Worm (Caenorhabditis elegans) whole organism, L4 larva: Measurements from ENCODE around the gene cyp-14A3.

Experiments used
- F10B5.3 ChIP-seq: sonication (generic microtip); optimal IDR thresholded peaks from 2 replicates; lab custom pipeline; 2016; ENCODE audit warnings: mild to moderate bottlenecking, missing genetic modification characterization, missing compliant biosample characterization
- F26F4.8 ChIP-seq: fragments of 200-800 bp; sonication (Bioruptor generic); conservative IDR thresholded peaks from 2 replicates; pipeline ENCODE4 v1.3.6; 2022; ENCODE audit warnings: missing genetic modification characterization, missing compliant biosample characterization
- F49E8.2 ChIP-seq: sonication (generic microtip); optimal IDR thresholded peaks from 2 replicates; lab custom pipeline; 2016; ENCODE audit warnings: missing compliant biosample characterization, mild to moderate bottlenecking, missing genetic modification characterization, borderline replicate concordance
- T20F7.1 ChIP-seq: fragments of 200-800 bp; sonication (Bioruptor generic); optimal IDR thresholded peaks from 2 replicates; lab custom pipeline; 2018; ENCODE audit warnings: mild to moderate bottlenecking, missing genetic modification characterization, missing compliant biosample characterization
- T26A8.4 ChIP-seq: fragments of 200-800 bp; sonication (Bioruptor generic); IDR thresholded peaks from 2 replicates; pipeline ENCODE4 v1.3.6; 2022; ENCODE audit warnings: missing genetic modification characterization, missing compliant biosample characterization
- Y75B8A.6 ChIP-seq: fragments of 200-800 bp; sonication (Bioruptor generic); IDR thresholded peaks from 2 replicates; pipeline ENCODE4 v1.3.6; 2022; ENCODE audit warnings: missing genetic modification reagents, missing genetic modification characterization, missing compliant biosample characterization
- ZK337.2 ChIP-seq: fragments of 200-800 bp; sonication (Bioruptor generic); IDR thresholded peaks from 2 replicates; pipeline ENCODE4 v1.3.6; 2022; ENCODE audit warnings: missing genetic modification reagents, missing genetic modification characterization, missing compliant biosample characterization
- aly-2 ChIP-seq: sonication (generic microtip); optimal IDR thresholded peaks from 2 replicates; lab custom pipeline; 2018; ENCODE audit warnings: missing biosample characterization, missing genetic modification characterization
- arid-1 ChIP-seq: fragments of 200-800 bp; sonication (Bioruptor generic); conservative IDR thresholded peaks from 2 replicates; pipeline ENCODE4 v1.3.6; 2022; ENCODE audit warnings: missing genetic modification reagents, missing genetic modification characterization, missing compliant biosample characterization
- ceh-28 ChIP-seq: fragments of 150-350 bp; optimal IDR thresholded peaks from 2 replicates; lab custom pipeline; 2014; ENCODE audit warnings: missing biosample characterization, missing genetic modification reagents, missing genetic modification characterization
- ceh-44 ChIP-seq: fragments of 200-800 bp; sonication (Bioruptor generic); IDR thresholded peaks from 2 replicates; pipeline ENCODE4 v1.3.6; 2022; ENCODE audit warnings: missing genetic modification reagents, missing genetic modification characterization, missing compliant biosample characterization
- ceh-82 ChIP-seq: sonication (generic microtip); optimal IDR thresholded peaks from 2 replicates; lab custom pipeline; 2017; ENCODE audit warnings: missing biosample characterization, missing genetic modification characterization
- ces-1 ChIP-seq: fragments of 150-350 bp; sonication (generic microtip); optimal IDR thresholded peaks from 4 replicates; lab custom pipeline; 2014; ENCODE audit warnings: missing biosample characterization, missing genetic modification reagents, missing genetic modification characterization
- daf-12 ChIP-seq: fragments of 150-350 bp; optimal IDR thresholded peaks from 2 replicates; lab custom pipeline; 2014; ENCODE audit warnings: missing biosample characterization, missing genetic modification reagents, missing genetic modification characterization
- daf-8 ChIP-seq: fragments of 200-800 bp; sonication (Bioruptor generic); IDR thresholded peaks from 2 replicates; pipeline ENCODE4 v1.3.6; 2022; ENCODE audit warnings: missing genetic modification characterization, missing compliant biosample characterization
- dmd-6 ChIP-seq: fragments of 200-800 bp; sonication (Bioruptor generic); IDR thresholded peaks from 2 replicates; pipeline ENCODE4 v1.3.6; 2022; ENCODE audit warnings: missing genetic modification reagents, missing genetic modification characterization, missing compliant biosample characterization
- dmd-9 ChIP-seq: fragments of 200-800 bp; sonication (Bioruptor generic); IDR thresholded peaks from 2 replicates; pipeline ENCODE4 v1.3.6; 2022; ENCODE audit warnings: missing genetic modification reagents, missing genetic modification characterization, missing compliant biosample characterization
- dpl-1 ChIP-seq: fragments of 150-350 bp; optimal IDR thresholded peaks from 2 replicates; lab custom pipeline; 2014; ENCODE audit warnings: missing biosample characterization, missing genetic modification reagents, missing genetic modification characterization
- duxl-1 ChIP-seq: sonication (generic microtip); optimal IDR thresholded peaks from 2 replicates; lab custom pipeline; 2016; ENCODE audit warnings: mild to moderate bottlenecking, missing genetic modification characterization, moderate library complexity, missing compliant biosample characterization; ENCODE audit not compliant: poor library complexity
- dve-1 ChIP-seq: sonication (generic microtip); optimal IDR thresholded peaks from 2 replicates; lab custom pipeline; 2017; ENCODE audit warnings: antibody characterized with exemption, mild to moderate bottlenecking, missing genetic modification characterization, missing compliant biosample characterization; ENCODE audit not compliant: insufficient read depth
- fos-1 ChIP-seq: fragments of 150-350 bp; optimal IDR thresholded peaks from 2 replicates; lab custom pipeline; 2014; ENCODE audit warnings: missing biosample characterization, missing genetic modification characterization
- hif-1 ChIP-seq, 2 experiments: sonication (generic microtip); optimal IDR thresholded peaks; 2 replicates each; lab custom pipeline; 2016 to 2017; ENCODE audit warnings: missing compliant biosample characterization in 2 of 2, missing genetic modification characterization in 2 of 2, missing genetic modification reagents in 2 of 2, missing genotype in 2 of 2, mild to moderate bottlenecking in 1 of 2
- hlh-11 ChIP-seq: fragments of 200-800 bp; sonication (Bioruptor generic); optimal IDR thresholded peaks from 2 replicates; lab custom pipeline; 2018; ENCODE audit warnings: mild to moderate bottlenecking, missing genetic modification characterization, missing compliant biosample characterization
- hlh-30 ChIP-seq: sonication (generic microtip); optimal IDR thresholded peaks from 2 replicates; lab custom pipeline; 2017; ENCODE audit warnings: antibody characterized with exemption, mild to moderate bottlenecking, missing genetic modification characterization, missing compliant biosample characterization; ENCODE audit not compliant: insufficient read depth
- lin-29 ChIP-seq: fragments of 200-800 bp; sonication (Bioruptor generic); IDR thresholded peaks from 2 replicates; pipeline ENCODE4 v1.3.6; 2022; ENCODE audit warnings: missing genetic modification reagents, missing genetic modification characterization, missing compliant biosample characterization
- lin-38 ChIP-seq: fragments of 200-800 bp; sonication (Bioruptor generic); IDR thresholded peaks from 2 replicates; pipeline ENCODE4 v1.3.6; 2022; ENCODE audit warnings: missing genetic modification reagents, missing genetic modification characterization, missing compliant biosample characterization
- madf-5 ChIP-seq, 2 experiments: fragments of 200-800 bp; sonication (Bioruptor generic); IDR thresholded peaks; 2 replicates each; pipeline ENCODE4 v1.3.6; 2022; ENCODE audit warnings: missing compliant biosample characterization in 2 of 2, missing genetic modification characterization in 2 of 2
- mdl-1 ChIP-seq, 2 experiments: fragments of 150-350 bp in 1 of 2; sonication (generic microtip) in 1 of 2; optimal IDR thresholded peaks; 2 replicates each; lab custom pipeline; 2014 to 2017; ENCODE audit warnings: missing biosample characterization in 2 of 2, missing genetic modification characterization in 2 of 2
- mep-1 ChIP-seq: fragments of 150-350 bp; sonication (generic microtip); optimal IDR thresholded peaks from 3 replicates; lab custom pipeline; 2014; ENCODE audit warnings: missing biosample characterization, missing genetic modification characterization
- mes-2 ChIP-seq: sonication (generic microtip); optimal IDR thresholded peaks from 2 replicates; lab custom pipeline; 2016; ENCODE audit warnings: missing genotype, mild to moderate bottlenecking, missing genetic modification characterization, missing compliant biosample characterization; ENCODE audit not compliant: poor library complexity, severe bottlenecking
- mxl-3 ChIP-seq: fragments of 200-800 bp; sonication (Bioruptor generic); optimal IDR thresholded peaks from 2 replicates; lab custom pipeline; 2018; ENCODE audit warnings: mild to moderate bottlenecking, missing genetic modification characterization, missing compliant biosample characterization
- nhr-28 ChIP-seq: fragments of 150-350 bp; optimal IDR thresholded peaks from 2 replicates; lab custom pipeline; 2014; ENCODE audit warnings: missing biosample characterization, missing genetic modification characterization
- nhr-41 ChIP-seq: fragments of 200-800 bp; sonication (Bioruptor generic); IDR thresholded peaks from 2 replicates; pipeline ENCODE4 v1.3.6; 2022; ENCODE audit warnings: missing genetic modification reagents, missing genetic modification characterization, missing compliant biosample characterization
- nhr-42 ChIP-seq: fragments of 200-800 bp; sonication (Bioruptor generic); IDR thresholded peaks from 2 replicates; pipeline ENCODE4 v1.3.6; 2022; ENCODE audit warnings: missing genetic modification characterization, missing compliant biosample characterization
- nhr-48 ChIP-seq: sonication (generic microtip); optimal IDR thresholded peaks from 2 replicates; lab custom pipeline; 2016; ENCODE audit warnings: mild to moderate bottlenecking, missing genetic modification characterization, missing compliant biosample characterization
- pha-4 ChIP-seq, 2 experiments: fragments of 150-350 bp in 1 of 2; fragments of 200-800 bp in 1 of 2; sonication (Bioruptor generic) in 1 of 2; IDR thresholded peaks in 1 of 2; optimal IDR thresholded peaks in 1 of 2; 2 replicates each; pipeline versions ENCODE4 v1.3.6 to Lab custom; 2014 to 2022; ENCODE audit warnings: missing genetic modification characterization in 2 of 2, missing genetic modification reagents in 2 of 2, missing biosample characterization in 1 of 2, missing compliant biosample characterization in 1 of 2
- saeg-2 ChIP-seq: fragments of 200-800 bp; sonication (Bioruptor generic); IDR thresholded peaks from 2 replicates; pipeline ENCODE4 v1.3.6; 2022; ENCODE audit warnings: missing genetic modification reagents, missing genetic modification characterization, missing compliant biosample characterization
- sdz-12 ChIP-seq: fragments of 200-800 bp; sonication (Bioruptor generic); optimal IDR thresholded peaks from 2 replicates; lab custom pipeline; 2018; ENCODE audit warnings: mild to moderate bottlenecking, missing genetic modification characterization, missing compliant biosample characterization
- unc-62 ChIP-seq, 3 experiments: fragments of 150-350 bp in 1 of 3; sonication (generic microtip); optimal IDR thresholded peaks in 2 of 3; peaks in 1 of 3; 1 replicate in 1 of 3; 2 replicates in 2 of 3; lab custom pipeline; 2014 to 2017; ENCODE audit warnings: missing biosample characterization in 3 of 3, missing genetic modification characterization in 3 of 3, missing genetic modification reagents in 3 of 3, missing genotype in 1 of 3
- zfp-2 ChIP-seq: sonication (generic microtip); optimal IDR thresholded peaks from 2 replicates; lab custom pipeline; 2016; ENCODE audit warnings: mild to moderate bottlenecking, missing genetic modification characterization, missing compliant biosample characterization

The cyp-14A3 gene

DNA sequence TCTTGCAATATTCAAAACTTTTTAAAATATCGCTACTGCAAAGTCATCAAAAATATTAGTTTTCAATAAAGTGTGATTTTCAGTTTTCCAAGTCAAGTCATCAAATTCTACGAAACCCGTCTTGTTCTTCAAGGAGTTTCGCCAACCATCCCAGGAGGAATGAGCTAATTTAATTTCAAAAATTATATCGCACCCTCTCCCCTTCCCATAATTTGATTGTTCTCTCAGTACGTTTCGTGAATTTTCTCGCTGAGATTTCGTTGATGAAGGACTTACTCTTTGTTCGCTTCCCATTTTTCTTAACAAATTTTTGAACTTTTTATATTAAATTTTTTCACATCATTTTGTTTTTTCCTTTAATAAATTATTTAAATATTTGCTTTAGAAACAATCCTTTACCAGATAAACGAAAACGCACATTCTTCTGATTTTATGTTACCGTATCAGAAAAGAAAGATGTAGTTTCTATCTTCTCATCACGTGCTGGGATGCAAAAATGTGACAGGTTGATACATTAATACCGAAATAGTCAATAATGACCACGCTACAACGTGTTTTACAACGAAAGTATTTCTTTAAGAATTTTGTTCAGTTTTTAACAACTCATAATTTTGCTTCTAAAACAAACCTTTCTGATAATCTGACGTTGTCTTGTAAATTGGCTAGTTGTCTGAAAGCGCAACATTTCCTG, 27.2 kb downstream of the cyp-14A3 start:
- TF ChIP-seq sdz-12 (GFP tag; lab: Kevin White, UChicago) (no peak), T20F7.1 (GFP tag; lab: Kevin White, UChicago) (peak; percentile 29), ceh-82 (no peak), ceh-28 (tag; lab: Kevin White, UChicago) (no peak), daf-12 (tag; lab: Kevin White, UChicago) (no peak), duxl-1 (tag; lab: Kevin White, UChicago) (no peak), lin-29 (no peak), madf-5 (GFP tag; IDR thresholded peaks at IDR 0.05; lab: Robert Waterston, UW) (no peak), nhr-28 (tag; lab: Kevin White, UChicago) (peak; percentile 82), F49E8.2 (tag; lab: Kevin White, UChicago) (no peak), mep-1 (tag; lab: Kevin White, UChicago) (no peak), zfp-2 (no peak), Y75B8A.6 (GFP tag; lab: Robert Waterston, UW) (no peak), hlh-30 (peak; percentile 71), dve-1 (tag; lab: Kevin White, UChicago) (peak; percentile 67), ces-1 (GFP tag; lab: Kevin White, UChicago) (peak; percentile 85), hlh-11 (tag; lab: Kevin White, UChicago) (peak; percentile 33), ceh-44 (GFP tag; lab: Robert Waterston, UW) (no peak), dmd-6 (GFP tag; lab: Robert Waterston, UW) (peak; percentile 52), unc-62 (GFP tag; optimal IDR thresholded peaks at IDR 0.05 in 1 of 2; lab: Kevin White, UChicago) (peak in 1 of 2 experiments; percentile 3), unc-62 (tag; optimal IDR thresholded peaks at IDR 0.05; lab: Kevin White, UChicago) (no peak), dmd-9 (GFP tag; lab: Robert Waterston, UW) (no peak), mdl-1 (tag; optimal IDR thresholded peaks at IDR 0.05; lab: Kevin White, UChicago) (peak in 1 of 2 experiments; percentile 45), hif-1 (tag; optimal IDR thresholded peaks at IDR 0.05; lab: Kevin White, UChicago) (no peak)

DNA sequence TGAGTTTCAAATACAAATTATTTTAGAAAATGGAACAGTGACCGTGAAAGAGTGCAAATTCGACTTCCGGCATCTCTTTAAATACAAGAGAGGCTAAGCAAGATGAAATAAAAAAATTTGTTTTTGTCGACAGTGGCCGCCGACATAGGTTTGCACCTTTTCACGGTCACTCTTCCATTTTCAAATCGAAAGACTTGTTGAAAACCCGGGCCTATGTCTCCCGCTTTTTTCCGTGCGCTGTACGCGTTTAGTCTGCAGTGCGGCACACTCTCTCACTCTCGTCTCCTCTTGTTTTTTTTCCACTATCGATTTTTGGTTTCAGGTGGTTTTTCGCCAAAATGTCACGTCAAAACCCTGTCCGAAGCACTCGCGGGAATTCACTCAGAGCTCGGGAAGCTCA, 28.9 kb downstream of the cyp-14A3 start, which contains the start of gene hpl-1:
Gene hpl-1, plus strand, starts transcription at position 301 of the 400 bp plus-strand sequence.
- TF ChIP-seq arid-1 (no peak), saeg-2 (no peak), ZK337.2 (GFP tag; lab: Robert Waterston, UW) (no peak), fos-1 (tag; lab: Kevin White, UChicago) (no peak), mxl-3 (no peak), dpl-1 (GFP tag; lab: Kevin White, UChicago) (no peak), F26F4.8 (GFP tag; lab: Robert Waterston, UW) (no peak), pha-4 (GFP tag; IDR thresholded peaks at IDR 0.05; lab: Robert Waterston, UW) (no peak), pha-4 (tag; optimal IDR thresholded peaks at IDR 0.05; lab: Kevin White, UChicago) (no peak), dmd-9 (GFP tag; lab: Robert Waterston, UW) (no peak), nhr-48 (no peak), hlh-11 (tag; lab: Kevin White, UChicago) (no peak), lin-38 (GFP tag; lab: Robert Waterston, UW) (no peak), daf-8 (GFP tag; lab: Robert Waterston, UW) (no peak), T26A8.4 (GFP tag; lab: Robert Waterston, UW) (no peak), mes-2 (no peak), nhr-42 (GFP tag; lab: Robert Waterston, UW) (no peak), F10B5.3 (no peak), nhr-41 (no peak), aly-2 (no peak)
